Worm (Caenorhabditis elegans) whole organism, L3 larva: ENCODE data around the gene srt-73.

ENCODE experiments used
- R02D3.7 ChIP-seq: fragments of 150-350 bp; optimal IDR thresholded peaks from 2 replicates; lab custom pipeline; 2014; ENCODE audit warnings: missing biosample characterization, missing genetic modification characterization
- ZK546.5 ChIP-seq: sonication (generic microtip); optimal IDR thresholded peaks from 2 replicates; lab custom pipeline; 2017; ENCODE audit warnings: missing biosample characterization, missing genetic modification characterization
- aly-2 ChIP-seq: fragments of 150-350 bp; optimal IDR thresholded peaks from 2 replicates; lab custom pipeline; 2014; ENCODE audit warnings: missing biosample characterization, missing genetic modification characterization
- ama-1 ChIP-seq: fragments of 150-350 bp; optimal IDR thresholded peaks from 2 replicates; lab custom pipeline; 2018
- ceh-16 ChIP-seq: sonication (generic microtip); optimal IDR thresholded peaks from 2 replicates; lab custom pipeline; 2017; ENCODE audit warnings: missing biosample characterization, missing genetic modification characterization
- ceh-28 ChIP-seq: fragments of 150-350 bp; optimal IDR thresholded peaks from 2 replicates; lab custom pipeline; 2014; ENCODE audit warnings: missing biosample characterization, missing genetic modification reagents, missing genetic modification characterization
- daf-12 ChIP-seq: fragments of 150-350 bp; optimal IDR thresholded peaks from 2 replicates; lab custom pipeline; 2014; ENCODE audit warnings: missing biosample characterization, missing genetic modification reagents, missing genetic modification characterization
- egl-5 ChIP-seq: fragments of 150-350 bp; optimal IDR thresholded peaks from 2 replicates; lab custom pipeline; 2017; ENCODE audit warnings: missing biosample characterization, missing genetic modification reagents, missing genetic modification characterization, inconsistent platforms
- elt-2 ChIP-seq: sonication (generic microtip); optimal IDR thresholded peaks from 2 replicates; lab custom pipeline; 2016; ENCODE audit warnings: missing genetic modification reagents, mild to moderate bottlenecking, missing genetic modification characterization, missing compliant biosample characterization
- elt-3 ChIP-seq, 3 experiments: fragments of 150-350 bp in 1 of 3; sonication (generic microtip) in 2 of 3; optimal IDR thresholded peaks; 2 replicates in 2 of 3; 4 replicates in 1 of 3; lab custom pipeline; 2014 to 2017; ENCODE audit warnings: missing biosample characterization in 3 of 3, missing genetic modification characterization in 3 of 3
- hmg-11 ChIP-seq: sonication (generic microtip); optimal IDR thresholded peaks from 2 replicates; lab custom pipeline; 2016; ENCODE audit warnings: missing genetic modification characterization, missing compliant biosample characterization
- jun-1 ChIP-seq: fragments of 150-350 bp; optimal IDR thresholded peaks from 2 replicates; lab custom pipeline; 2014; ENCODE audit warnings: missing biosample characterization, missing genetic modification reagents, missing genetic modification characterization
- lin-15B ChIP-seq: fragments of 150-350 bp; optimal IDR thresholded peaks from 2 replicates; lab custom pipeline; 2014; ENCODE audit warnings: missing biosample characterization, missing genetic modification characterization
- lin-39 ChIP-seq: fragments of 150-350 bp; optimal IDR thresholded peaks from 2 replicates; lab custom pipeline; 2018; ENCODE audit warnings: missing biosample characterization, missing genetic modification reagents, missing genetic modification characterization
- mml-1 ChIP-seq: fragments of 150-350 bp; sonication (generic microtip); optimal IDR thresholded peaks from 3 replicates; lab custom pipeline; 2014; ENCODE audit warnings: missing biosample characterization, missing genetic modification characterization
- nfya-1 ChIP-seq: sonication (generic microtip); optimal IDR thresholded peaks from 2 replicates; lab custom pipeline; 2017; ENCODE audit warnings: missing genetic modification characterization, mild to moderate bottlenecking, missing compliant biosample characterization, antibody characterized with exemption, moderate library complexity; ENCODE audit not compliant: insufficient read depth
- nhr-11 ChIP-seq: fragments of 150-350 bp; optimal IDR thresholded peaks from 2 replicates; lab custom pipeline; 2014; ENCODE audit warnings: missing biosample characterization, missing genetic modification characterization
- nhr-12 ChIP-seq: fragments of 150-350 bp; optimal IDR thresholded peaks from 2 replicates; lab custom pipeline; 2014; ENCODE audit warnings: missing biosample characterization, missing genetic modification characterization
- nhr-23 ChIP-seq: fragments of 150-350 bp; optimal IDR thresholded peaks from 2 replicates; lab custom pipeline; 2014; ENCODE audit warnings: missing biosample characterization, missing genetic modification reagents, missing genetic modification characterization
- nhr-25 ChIP-seq: sonication (generic microtip); optimal IDR thresholded peaks from 2 replicates; lab custom pipeline; 2017; ENCODE audit warnings: missing biosample characterization, missing genetic modification characterization
- nhr-28 ChIP-seq: fragments of 150-350 bp; optimal IDR thresholded peaks from 2 replicates; lab custom pipeline; 2014; ENCODE audit warnings: missing biosample characterization, missing genetic modification characterization
- pha-4 ChIP-seq: fragments of 150-350 bp; optimal IDR thresholded peaks from 2 replicates; lab custom pipeline; 2014; ENCODE audit warnings: missing biosample characterization, missing genetic modification reagents, missing genetic modification characterization
- pqm-1 ChIP-seq: fragments of 150-350 bp; optimal IDR thresholded peaks from 2 replicates; lab custom pipeline; 2017; ENCODE audit warnings: missing biosample characterization, missing genetic modification characterization, inconsistent platforms
- sea-2 ChIP-seq: fragments of 150-350 bp; sonication (generic microtip); optimal IDR thresholded peaks from 4 replicates; lab custom pipeline; 2014; ENCODE audit warnings: missing biosample characterization, missing genetic modification reagents, missing genetic modification characterization
- tbx-2 ChIP-seq: sonication (generic microtip); optimal IDR thresholded peaks from 2 replicates; lab custom pipeline; 2016; ENCODE audit warnings: mild to moderate bottlenecking, missing genetic modification characterization, missing compliant biosample characterization
- unc-39 ChIP-seq: sonication (generic microtip); optimal IDR thresholded peaks from 4 replicates; lab custom pipeline; 2017; ENCODE audit warnings: missing biosample characterization, missing genetic modification characterization

srt-73 gene

DNA sequence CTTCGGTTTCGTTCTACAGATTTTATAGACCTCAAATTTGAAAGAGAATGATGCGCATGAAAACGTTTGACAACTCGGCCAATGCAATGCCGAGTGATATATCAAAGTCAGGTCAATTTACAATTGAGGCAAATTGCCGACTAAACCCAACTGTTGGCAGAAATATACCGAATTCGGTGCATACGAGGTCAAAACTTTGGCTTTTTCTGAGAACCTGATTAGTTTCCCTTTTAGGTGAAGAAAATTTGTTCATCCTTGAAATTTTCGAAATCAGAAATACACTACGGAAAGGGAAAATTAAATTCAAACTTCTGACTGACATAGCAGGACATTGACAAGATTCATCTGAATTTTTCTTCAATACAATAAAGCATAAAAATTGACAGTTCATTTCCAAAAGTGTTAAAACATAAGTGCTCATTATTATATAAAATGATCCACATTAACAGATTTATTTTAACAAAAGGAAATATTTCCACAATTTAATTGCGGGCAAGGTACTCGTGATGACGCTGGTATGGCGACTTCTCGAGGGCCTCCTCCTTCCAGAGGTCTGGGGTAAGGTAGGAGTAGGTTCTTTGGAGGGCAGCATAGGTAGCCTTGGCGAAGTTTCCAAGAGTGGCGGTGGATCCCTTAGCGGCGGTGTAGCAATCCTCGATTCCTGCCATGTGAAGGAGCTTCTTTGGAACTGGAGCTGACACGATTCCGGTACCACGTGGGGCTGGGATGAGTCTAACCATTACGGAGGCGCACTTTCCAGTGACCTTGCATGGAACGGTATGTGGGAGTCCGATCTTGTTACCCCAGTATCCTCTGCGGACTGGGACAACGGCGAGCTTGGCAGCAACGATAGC is 46.1 kb downstream of the srt-73 start:
- TF ChIP-seq ama-1 (lab: Kevin White, UChicago) (peak; percentile 46), R02D3.7 (peak; percentile 3), nhr-23 (tag; lab: Kevin White, UChicago) (peak; percentile 14), pha-4 (tag; lab: Kevin White, UChicago) (no peak), aly-2 (tag; lab: Kevin White, UChicago) (peak; percentile 52), ceh-16 (tag; lab: Kevin White, UChicago) (no peak), unc-39 (tag; lab: Kevin White, UChicago) (no peak)

ce11 chrIV:7926102-7926840 is 47.2 kb downstream of the srt-73 start, which contains the start of gene rps-2:
rps-2 (minus strand) TSS chrIV:7926391.
- no peak for TF ChIP-seq nhr-12 (tag; lab: Kevin White, UChicago)
- TF ChIP-seq tbx-2 (tag; lab: Kevin White, UChicago), result no peak
- no peak for TF ChIP-seq sea-2 (GFP tag; lab: Kevin White, UChicago)
- no peak for TF ChIP-seq elt-2
- peak; percentile 41 for TF ChIP-seq lin-15B (tag; lab: Kevin White, UChicago)
- no peak for TF ChIP-seq hmg-11
- TF ChIP-seq egl-5 (tag; lab: Kevin White, UChicago), result peak; percentile 58
- peak; percentile 21 for TF ChIP-seq nhr-25
- TF ChIP-seq pqm-1 (tag; lab: Kevin White, UChicago), result no peak

ce11 chrIV:7927218-7927617 is 48.1 kb downstream of the srt-73 start, which contains the start of gene C49H3.12:
C49H3.12 (minus strand) TSS chrIV:7927318.
- no peak for TF ChIP-seq nhr-23 (tag; lab: Kevin White, UChicago)

ce11 chrIV:7927852-7928251 is 48.7 kb downstream of the srt-73 start, which contains the start of gene gcy-8:
gcy-8 (plus strand) TSS chrIV:7928152.
- TF ChIP-seq R02D3.7 (no peak), nhr-11 (tag; lab: Kevin White, UChicago) (no peak), jun-1 (tag; lab: Kevin White, UChicago) (no peak), daf-12 (tag; lab: Kevin White, UChicago) (no peak), nfya-1 (tag; lab: Kevin White, UChicago) (no peak), mml-1 (tag; lab: Kevin White, UChicago) (no peak), ZK546.5 (tag; lab: Kevin White, UChicago) (no peak), elt-3 (tag; optimal IDR thresholded peaks at IDR 0.05; lab: Kevin White, UChicago) (no peak), nhr-28 (tag; lab: Kevin White, UChicago) (no peak), lin-39 (tag; lab: Kevin White, UChicago) (no peak), ceh-28 (tag; lab: Kevin White, UChicago) (no peak), sea-2 (GFP tag; lab: Kevin White, UChicago) (no peak)
